Worm (Caenorhabditis elegans) whole organism, early embryonic: Measurements from ENCODE around the gene sdz-37.

ENCODE experiments used
- ama-1 ChIP-seq: fragments of 150-350 bp; optimal IDR thresholded peaks from 2 replicates; lab custom pipeline; 2014
- ceh-13 ChIP-seq: fragments of 200-800 bp; sonication (Bioruptor generic); optimal IDR thresholded peaks from 2 replicates; lab custom pipeline; 2018; ENCODE audit warnings: mild to moderate bottlenecking, missing genetic modification characterization, missing compliant biosample characterization
- ceh-36 ChIP-seq: sonication (generic microtip); optimal IDR thresholded peaks from 2 replicates; lab custom pipeline; 2016; ENCODE audit warnings: missing genetic modification characterization, inconsistent platforms, missing compliant biosample characterization
- ets-7 ChIP-seq: sonication (generic microtip); optimal IDR thresholded peaks from 2 replicates; lab custom pipeline; 2016; ENCODE audit warnings: missing genotype, missing genetic modification characterization, missing compliant biosample characterization
- hmbx-1 ChIP-seq: sonication (generic microtip); optimal IDR thresholded peaks from 2 replicates; lab custom pipeline; 2016; ENCODE audit warnings: mild to moderate bottlenecking, missing genetic modification characterization, missing compliant biosample characterization
- hmg-4 ChIP-seq: fragments of 200-800 bp; sonication (Bioruptor generic); optimal IDR thresholded peaks from 2 replicates; lab custom pipeline; 2018; ENCODE audit warnings: mild to moderate bottlenecking, missing genetic modification characterization, missing compliant biosample characterization
- hnd-1 ChIP-seq: sonication (generic microtip); optimal IDR thresholded peaks from 2 replicates; lab custom pipeline; 2016; ENCODE audit warnings: missing genetic modification characterization, missing compliant biosample characterization
- pes-1 ChIP-seq: fragments of 200-800 bp; sonication (Bioruptor generic); IDR thresholded peaks from 2 replicates; pipeline ENCODE4 v1.3.6; 2022; ENCODE audit warnings: missing genetic modification reagents, missing genetic modification characterization, missing compliant biosample characterization
- sea-1 ChIP-seq: fragments of 200-800 bp; sonication (Bioruptor generic); conservative IDR thresholded peaks from 2 replicates; pipeline ENCODE4 v1.3.6; 2022; ENCODE audit warnings: missing genetic modification characterization, missing compliant biosample characterization
- tbx-11 ChIP-seq: fragments of 200-800 bp; sonication (Bioruptor generic); IDR thresholded peaks from 2 replicates; pipeline ENCODE4 v1.3.6; 2022; ENCODE audit warnings: missing genetic modification characterization, missing compliant biosample characterization
- tbx-37 ChIP-seq: fragments of 200-800 bp; sonication (Bioruptor generic); conservative IDR thresholded peaks from 2 replicates; pipeline ENCODE4 v1.3.6; 2022; ENCODE audit warnings: missing genetic modification reagents, missing genetic modification characterization, missing compliant biosample characterization
- tra-4 ChIP-seq: sonication (generic microtip); optimal IDR thresholded peaks from 2 replicates; lab custom pipeline; 2017; ENCODE audit warnings: missing genetic modification characterization, missing compliant biosample characterization

DNA sequence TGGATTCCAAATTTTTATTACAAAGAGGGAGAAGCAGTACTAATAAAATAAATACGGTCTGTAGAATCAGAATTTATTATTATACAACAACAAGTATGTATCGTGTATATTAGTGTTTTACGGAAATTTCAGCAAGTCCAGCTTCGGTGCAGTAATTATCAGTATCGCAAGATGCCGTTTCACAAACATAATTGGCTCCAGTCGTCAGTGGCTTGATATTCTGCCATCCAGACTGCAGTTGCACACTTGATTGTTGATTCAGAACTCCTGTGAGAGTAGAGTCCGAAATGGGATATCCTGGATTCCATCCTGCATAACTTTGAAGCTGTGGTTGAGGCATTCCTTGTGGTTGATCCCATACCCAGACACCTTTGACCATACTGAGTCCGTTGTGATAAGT, 15.4 kb downstream of the sdz-37 start:
- TF ChIP-seq tbx-37 (GFP tag; lab: Robert Waterston, UW), result no peak
- no peak for TF ChIP-seq ceh-36 (tag; lab: Kevin White, UChicago)
- TF ChIP-seq ama-1 (lab: Kevin White, UChicago), result no peak
- TF ChIP-seq hmg-4 (GFP tag; lab: Kevin White, UChicago), result no peak
- TF ChIP-seq tbx-11 (GFP tag; lab: Robert Waterston, UW), result no peak
- no peak for TF ChIP-seq pes-1
- no peak for TF ChIP-seq ets-7 (tag; lab: Kevin White, UChicago)
- no peak for TF ChIP-seq hnd-1
- TF ChIP-seq sea-1 (GFP tag; lab: Robert Waterston, UW), result no peak
- no peak for TF ChIP-seq ceh-13
- TF ChIP-seq hmbx-1 (tag; lab: Kevin White, UChicago), result no peak
- TF ChIP-seq tra-4 (tag; lab: Kevin White, UChicago), result no peak
